Fruit fly (Drosophila melanogaster) whole organism, embryonic: ENCODE measurements around the gene RIOK2.

ENCODE experiments used
- Atf3 ChIP-seq: fragments of 200-800 bp; sonication (Bioruptor generic); optimal IDR thresholded peaks from 3 replicates; lab custom pipeline; 2016; ENCODE audit warnings: missing biosample characterization, missing genetic modification characterization
- Atf6 ChIP-seq: fragments of 200-800 bp; sonication (Bioruptor generic); IDR thresholded peaks from 2 replicates; pipeline ENCODE4 v1.3.6; 2022; ENCODE audit warnings: missing biosample characterization, missing genetic modification characterization
- CG10267 ChIP-seq: fragments of 200-800 bp; sonication (Bioruptor generic); optimal IDR thresholded peaks from 2 replicates; lab custom pipeline; 2018; ENCODE audit warnings: missing biosample characterization, mild to moderate bottlenecking, missing genetic modification characterization, moderate library complexity
- CG10959 ChIP-seq: fragments of 200-800 bp; sonication (Bioruptor generic); IDR thresholded peaks from 2 replicates; pipeline ENCODE4 v1.3.6; 2022; ENCODE audit warnings: missing biosample characterization, missing genetic modification characterization
- CG11247 ChIP-seq: fragments of 200-800 bp; sonication (Bioruptor generic); IDR thresholded peaks from 2 replicates; pipeline ENCODE4 v1.3.6; 2022; ENCODE audit warnings: missing biosample characterization, missing genetic modification characterization
- CG12659 ChIP-seq: fragments of 200-800 bp; sonication (Bioruptor generic); optimal IDR thresholded peaks from 3 replicates; lab custom pipeline; 2017; ENCODE audit warnings: mild to moderate bottlenecking, missing biosample characterization, missing genetic modification reagents, missing genetic modification characterization
- CG13424 ChIP-seq: fragments of 200-800 bp; sonication (Bioruptor generic); optimal IDR thresholded peaks from 2 replicates; lab custom pipeline; 2019; ENCODE audit warnings: missing biosample characterization, mild to moderate bottlenecking, missing genetic modification characterization, moderate library complexity
- CG14667 ChIP-seq: fragments of 200-800 bp; sonication (Bioruptor generic); IDR thresholded peaks from 2 replicates; pipeline ENCODE4 v1.3.6; 2022; ENCODE audit warnings: missing biosample characterization, missing genetic modification characterization
- CG14860 ChIP-seq: fragments of 200-800 bp; sonication (Bioruptor generic); IDR thresholded peaks from 3 replicates; pipeline ENCODE4 v1.3.6; 2022; ENCODE audit warnings: missing biosample characterization, missing genetic modification characterization; ENCODE audit not compliant: partially characterized antibody
- CG15696 ChIP-seq: fragments of 200-800 bp; sonication (Bioruptor generic); optimal IDR thresholded peaks from 2 replicates; lab custom pipeline; 2019; ENCODE audit warnings: missing biosample characterization, mild to moderate bottlenecking, missing genetic modification characterization, moderate library complexity
- CG1602 ChIP-seq: fragments of 200-800 bp; sonication (Bioruptor generic); optimal IDR thresholded peaks from 3 replicates; lab custom pipeline; 2016; ENCODE audit warnings: missing biosample characterization, missing genetic modification characterization
- CG17359 ChIP-seq: fragments of 200-800 bp; sonication (Bioruptor generic); optimal IDR thresholded peaks from 3 replicates; lab custom pipeline; 2018; ENCODE audit warnings: missing biosample characterization, mild to moderate bottlenecking, missing genetic modification characterization, moderate library complexity
- CG17361 ChIP-seq: fragments of 200-800 bp; sonication (Bioruptor generic); IDR thresholded peaks from 3 replicates; pipeline ENCODE4 v1.3.6; 2022; ENCODE audit warnings: missing biosample characterization, missing genetic modification characterization
- CG17385 ChIP-seq: fragments of 200-800 bp; sonication (Bioruptor generic); optimal IDR thresholded peaks from 3 replicates; lab custom pipeline; 2018; ENCODE audit warnings: missing biosample characterization, mild to moderate bottlenecking, missing genetic modification characterization
- CG17802 ChIP-seq: fragments of 200-800 bp; sonication (Bioruptor generic); optimal IDR thresholded peaks from 2 replicates; lab custom pipeline; 2018; ENCODE audit warnings: missing biosample characterization, mild to moderate bottlenecking, missing genetic modification characterization, moderate library complexity
- CG17912 ChIP-seq: fragments of 200-800 bp; sonication (Bioruptor generic); optimal IDR thresholded peaks from 2 replicates; lab custom pipeline; 2018; ENCODE audit warnings: missing biosample characterization, mild to moderate bottlenecking, missing genetic modification characterization
- CG1792 ChIP-seq: fragments of 200-800 bp; sonication (Bioruptor generic); optimal IDR thresholded peaks from 2 replicates; lab custom pipeline; 2016; ENCODE audit warnings: missing biosample characterization, missing genetic modification characterization
- CG18599 ChIP-seq: fragments of 200-800 bp; sonication (Bioruptor generic); optimal IDR thresholded peaks from 3 replicates; lab custom pipeline; 2017; ENCODE audit warnings: missing biosample characterization, missing genetic modification characterization, mild to moderate bottlenecking, moderate library complexity, missing genetic modification reagents
- CG2116 ChIP-seq: fragments of 200-800 bp; sonication (Bioruptor generic); optimal IDR thresholded peaks from 3 replicates; lab custom pipeline; 2018; ENCODE audit warnings: missing biosample characterization, mild to moderate bottlenecking, missing genetic modification characterization
- CG31224 ChIP-seq: fragments of 200-800 bp; sonication (Bioruptor generic); IDR thresholded peaks from 2 replicates; pipeline ENCODE4 v1.3.6; 2022; ENCODE audit warnings: missing biosample characterization, missing genetic modification characterization
- CG3281 ChIP-seq: fragments of 200-800 bp; sonication (Bioruptor generic); optimal IDR thresholded peaks from 3 replicates; lab custom pipeline; 2017; ENCODE audit warnings: missing biosample characterization, mild to moderate bottlenecking, missing genetic modification characterization
- CG3847 ChIP-seq: fragments of 200-800 bp; sonication (Bioruptor generic); IDR thresholded peaks from 2 replicates; pipeline ENCODE4 v1.3.6; 2022; ENCODE audit warnings: missing biosample characterization, missing genetic modification characterization
- CG5180 ChIP-seq: fragments of 200-800 bp; sonication (Bioruptor generic); optimal IDR thresholded peaks from 3 replicates; lab custom pipeline; 2017; ENCODE audit warnings: missing biosample characterization, missing genetic modification characterization, mild to moderate bottlenecking, moderate library complexity, missing genetic modification reagents
- CG6689 ChIP-seq: fragments of 200-800 bp; sonication (Bioruptor generic); IDR thresholded peaks from 2 replicates; pipeline ENCODE4 v1.3.6; 2022; ENCODE audit warnings: missing biosample characterization, missing genetic modification characterization
- CG6765 ChIP-seq: fragments of 200-800 bp; sonication (Bioruptor generic); optimal IDR thresholded peaks from 3 replicates; lab custom pipeline; 2017; ENCODE audit warnings: missing biosample characterization, mild to moderate bottlenecking, missing genetic modification characterization
- CG8924 ChIP-seq: fragments of 200-800 bp; optimal IDR thresholded peaks from 3 replicates; lab custom pipeline; 2019; ENCODE audit warnings: missing biosample characterization, mild to moderate bottlenecking, missing genetic modification characterization, moderate library complexity
- CG9797 ChIP-seq: fragments of 200-800 bp; sonication (Bioruptor generic); optimal IDR thresholded peaks from 3 replicates; lab custom pipeline; 2018; ENCODE audit warnings: missing biosample characterization, mild to moderate bottlenecking, missing genetic modification characterization
- Dad ChIP-seq: fragments of 200-800 bp; sonication (Bioruptor generic); optimal IDR thresholded peaks from 3 replicates; lab custom pipeline; 2016; ENCODE audit warnings: missing biosample characterization, missing genetic modification characterization
- Drgx ChIP-seq: fragments of 200-800 bp; sonication (Bioruptor generic); IDR thresholded peaks from 2 replicates; pipeline ENCODE4 v1.3.6; 2022; ENCODE audit warnings: missing biosample characterization, missing genetic modification characterization
- Elba2 ChIP-seq: fragments of 200-800 bp; sonication (Bioruptor generic); optimal IDR thresholded peaks from 3 replicates; lab custom pipeline; 2016; ENCODE audit warnings: missing biosample characterization, missing genetic modification characterization
- Ets65A ChIP-seq: fragments of 200-800 bp; sonication (Bioruptor generic); peaks from one replicate; lab custom pipeline; 2016; ENCODE audit warnings: missing biosample characterization, missing genetic modification characterization
- GATAe ChIP-seq: fragments of 200-800 bp; sonication (Bioruptor generic); conservative IDR thresholded peaks from 2 replicates; pipeline ENCODE4 v1.3.6; 2022; ENCODE audit warnings: missing biosample characterization, missing genetic modification characterization
- Hr78 ChIP-seq, 2 experiments: fragments of 200-800 bp in 1 of 2; fragments of >200 bp in 1 of 2; sonication (Bioruptor generic) in 1 of 2; optimal IDR thresholded peaks; 2 replicates each; lab custom pipeline; 2017 to 2019; ENCODE audit warnings: missing biosample characterization in 2 of 2, missing genetic modification characterization in 2 of 2, mild to moderate bottlenecking in 1 of 2, moderate library complexity in 1 of 2
- chinmo ChIP-seq: fragments of 200-800 bp; sonication (Bioruptor generic); IDR thresholded peaks from 4 replicates; pipeline ENCODE4 v1.3.6; 2022; ENCODE audit warnings: missing biosample characterization, missing genetic modification characterization; ENCODE audit not compliant: partially characterized antibody
- da ChIP-seq: fragments of 200-800 bp; sonication (Bioruptor generic); optimal IDR thresholded peaks from 2 replicates; lab custom pipeline; 2016; ENCODE audit warnings: missing biosample characterization, missing genetic modification characterization
- dpn ChIP-seq, 2 experiments: fragments of 200-800 bp; sonication (Bioruptor generic); optimal IDR thresholded peaks; 3 replicates each; lab custom pipeline; 2016; ENCODE audit warnings: missing biosample characterization in 2 of 2, missing genetic modification characterization in 2 of 2
- fd3F ChIP-seq: fragments of 200-800 bp; sonication (Bioruptor generic); optimal IDR thresholded peaks from 2 replicates; lab custom pipeline; 2018; ENCODE audit warnings: missing biosample characterization, mild to moderate bottlenecking, missing genetic modification characterization, moderate library complexity
- fu2 ChIP-seq: fragments of 200-800 bp; sonication (Bioruptor generic); optimal IDR thresholded peaks from 2 replicates; lab custom pipeline; 2016; ENCODE audit warnings: missing biosample characterization, missing genetic modification characterization
- gem ChIP-seq: fragments of 200-800 bp; sonication (Bioruptor generic); optimal IDR thresholded peaks from 2 replicates; lab custom pipeline; 2019; ENCODE audit warnings: missing biosample characterization, mild to moderate bottlenecking, missing genetic modification characterization, moderate library complexity
- ham ChIP-seq: fragments of 200-800 bp; sonication (Bioruptor generic); IDR thresholded peaks from 2 replicates; pipeline ENCODE4 v1.3.6; 2022; ENCODE audit warnings: missing biosample characterization, missing genetic modification characterization
- hth ChIP-seq: fragments of >200 bp; optimal IDR thresholded peaks from 2 replicates; lab custom pipeline; 2017; ENCODE audit warnings: inconsistent platforms
- inv ChIP-seq: fragments of 200-800 bp; sonication (Bioruptor generic); IDR thresholded peaks from 2 replicates; pipeline ENCODE4 v1.3.6; 2022; ENCODE audit warnings: missing biosample characterization, missing genetic modification characterization; ENCODE audit not compliant: partially characterized antibody
- klu ChIP-seq: fragments of 200-800 bp; sonication (Bioruptor generic); IDR thresholded peaks from 2 replicates; pipeline ENCODE4 v1.3.6; 2022; ENCODE audit warnings: missing biosample characterization, missing genetic modification characterization
- mirr ChIP-seq: fragments of 200-800 bp; sonication (Bioruptor generic); optimal IDR thresholded peaks from 3 replicates; lab custom pipeline; 2018; ENCODE audit warnings: missing biosample characterization, mild to moderate bottlenecking, missing genetic modification characterization
- odd ChIP-seq: fragments of 200-800 bp; sonication (Bioruptor generic); optimal IDR thresholded peaks from 2 replicates; lab custom pipeline; 2017; ENCODE audit warnings: missing biosample characterization, mild to moderate bottlenecking, missing genetic modification characterization
- otp ChIP-seq: fragments of 200-800 bp; sonication (Bioruptor generic); IDR thresholded peaks from 3 replicates; pipeline ENCODE4, ENCODE4 v1.3.6; 2022; ENCODE audit warnings: missing biosample characterization, missing genetic modification characterization
- pb ChIP-seq: fragments of 200-800 bp; sonication (Bioruptor generic); optimal IDR thresholded peaks from 3 replicates; lab custom pipeline; 2016; ENCODE audit warnings: missing biosample characterization, missing genetic modification characterization
- pros ChIP-seq: fragments of 200-800 bp; sonication (Bioruptor generic); optimal IDR thresholded peaks from 3 replicates; lab custom pipeline; 2019; ENCODE audit warnings: missing biosample characterization, mild to moderate bottlenecking, missing genetic modification characterization, moderate library complexity
- salm ChIP-seq: fragments of 200-800 bp; sonication (Bioruptor generic); optimal IDR thresholded peaks from 2 replicates; lab custom pipeline; 2018; ENCODE audit warnings: missing biosample characterization, mild to moderate bottlenecking, missing genetic modification characterization
- sob ChIP-seq: fragments of 200-800 bp; sonication (Bioruptor generic); IDR thresholded peaks from 2 replicates; pipeline ENCODE4 v1.3.6; 2022; ENCODE audit warnings: missing biosample characterization, missing genetic modification characterization
- tap ChIP-seq: fragments of 200-800 bp; optimal IDR thresholded peaks from 3 replicates; lab custom pipeline; 2019; ENCODE audit warnings: missing biosample characterization, mild to moderate bottlenecking, missing genetic modification characterization, moderate library complexity
- trh ChIP-seq: fragments of 200-800 bp; sonication (Bioruptor generic); optimal IDR thresholded peaks from 2 replicates; lab custom pipeline; 2016; ENCODE audit warnings: missing biosample characterization, missing genetic modification characterization

Gene RIOK2

DNA sequence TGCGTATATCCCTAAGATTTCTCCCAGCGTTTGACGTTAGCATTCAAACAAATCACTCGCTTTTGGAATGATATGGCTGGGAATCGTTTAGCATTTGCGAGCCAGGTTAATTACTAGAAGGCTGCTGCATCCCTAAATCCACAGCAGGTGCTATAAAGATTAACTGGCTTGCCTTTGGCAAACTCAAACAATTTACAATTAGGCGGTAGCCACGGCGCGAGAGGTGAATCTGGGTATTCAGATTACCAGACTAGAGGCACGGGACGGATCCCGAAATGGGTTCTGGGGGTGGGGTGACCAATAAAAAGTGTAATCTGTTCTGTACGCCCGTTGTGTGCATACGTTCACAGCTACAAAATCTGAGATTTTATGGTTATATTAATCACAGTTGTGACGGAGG is 15.5 kb downstream of the RIOK2 start, which contains the start of gene CG11892 (continued):
- TF ChIP-seq tap (tag; lab: Kevin White, UChicago) (peak; percentile 52), Atf6 (peak; percentile 21; the same call in 1 of the 2 replicates), CG12659 (peak; percentile 46), CG10267 (tag; lab: Kevin White, UChicago) (no peak), CG11247 (GFP tag; lab: Robert Waterston, UW) (no peak), CG17385 (GFP tag; lab: Kevin White, UChicago) (peak; percentile 44), CG31224 (GFP tag; lab: Robert Waterston, UW) (no peak), CG17361 (GFP tag; lab: Robert Waterston, UW) (no peak), fd3F (GFP tag; lab: Kevin White, UChicago) (peak; percentile 28), CG14667 (GFP tag; lab: Robert Waterston, UW) (no peak), CG18599 (GFP tag; lab: Kevin White, UChicago) (peak; percentile 75), trh (GFP tag; lab: Kevin White, UChicago) (no peak), mirr (GFP tag; lab: Kevin White, UChicago) (no peak), sob (GFP tag; lab: Robert Waterston, UW) (no peak; the same call in 1 of the 2 replicates), pb (no peak), da (GFP tag; lab: Kevin White, UChicago) (no peak), inv (GFP tag; lab: Robert Waterston, UW) (no peak), CG6765 (GFP tag; lab: Kevin White, UChicago) (peak; percentile 30), Drgx (no peak), salm (peak; percentile 16), fu2 (no peak), Hr78 (GFP tag; optimal IDR thresholded peaks at IDR 0.05; lab: Kevin White, UChicago) (no peak), hth (lab: Kevin White, UChicago) (no peak), CG3281 (GFP tag; lab: Kevin White, UChicago) (peak; percentile 66), CG17912 (GFP tag; lab: Kevin White, UChicago) (peak; percentile 73), dpn (GFP tag; optimal IDR thresholded peaks at IDR 0.05; lab: Kevin White, UChicago) (no peak), GATAe (GFP tag; lab: Robert Waterston, UW) (no peak), CG1602 (GFP tag; lab: Kevin White, UChicago) (no peak), CG2116 (no peak), CG17802 (tag; lab: Kevin White, UChicago) (no peak), Dad (GFP tag; lab: Kevin White, UChicago) (no peak), chinmo (no peak), CG3847 (GFP tag; lab: Robert Waterston, UW) (no peak), CG14860 (GFP tag; lab: Robert Waterston, UW) (no peak), CG6689 (GFP tag; lab: Robert Waterston, UW) (no peak), CG5180 (peak; percentile 33), Ets65A (peak; percentile 88), CG15696 (tag; lab: Kevin White, UChicago) (no peak), ham (GFP tag; lab: Robert Waterston, UW) (no peak), CG17359 (tag; lab: Kevin White, UChicago) (peak; percentile 60), CG13424 (tag; lab: Kevin White, UChicago) (peak; percentile 52), odd (GFP tag; lab: Kevin White, UChicago) (peak; percentile 66), klu (GFP tag; lab: Robert Waterston, UW) (no peak), gem (tag; lab: Kevin White, UChicago) (peak; percentile 53), CG1792 (no peak), CG9797 (GFP tag; lab: Kevin White, UChicago) (no peak), otp (GFP tag; lab: Robert Waterston, UW) (peak; percentile 45; the same call in 1 of the 3 replicates), pros (no peak), Atf3 (GFP tag; lab: Kevin White, UChicago) (no peak), CG10959 (no peak), CG8924 (tag; lab: Kevin White, UChicago) (no peak), Elba2 (GFP tag; lab: Kevin White, UChicago) (no peak)
